Worm (Caenorhabditis elegans) whole organism, L4 larva: Measurements from ENCODE around the gene mlc-5.
A peak's percentile ranks its signal among the peaks of the same experiment; 100 is the strongest.

Experiments used
- F26F4.8 ChIP-seq: fragments of 200-800 bp; sonication (Bioruptor generic); conservative IDR thresholded peaks from 2 replicates; pipeline ENCODE4 v1.3.6; 2022; ENCODE audit warnings: missing genetic modification characterization, missing compliant biosample characterization
- F44E2.7 ChIP-seq: fragments of 200-800 bp; sonication (Bioruptor generic); IDR thresholded peaks from 2 replicates; pipeline ENCODE4 v2.1.2; 2022; ENCODE audit warnings: missing genetic modification characterization, missing compliant biosample characterization
- F49E8.2 ChIP-seq: sonication (generic microtip); optimal IDR thresholded peaks from 2 replicates; lab custom pipeline; 2016; ENCODE audit warnings: missing compliant biosample characterization, mild to moderate bottlenecking, missing genetic modification characterization, borderline replicate concordance
- R02D3.7 ChIP-seq: fragments of 150-350 bp; sonication (generic microtip); optimal IDR thresholded peaks from 3 replicates; lab custom pipeline; 2014; ENCODE audit warnings: missing biosample characterization, missing genetic modification characterization
- T20F7.1 ChIP-seq: fragments of 200-800 bp; sonication (Bioruptor generic); optimal IDR thresholded peaks from 2 replicates; lab custom pipeline; 2018; ENCODE audit warnings: mild to moderate bottlenecking, missing genetic modification characterization, missing compliant biosample characterization
- aly-2 ChIP-seq: sonication (generic microtip); optimal IDR thresholded peaks from 2 replicates; lab custom pipeline; 2018; ENCODE audit warnings: missing biosample characterization, missing genetic modification characterization
- ama-1 ChIP-seq: fragments of 150-350 bp; optimal IDR thresholded peaks from 2 replicates; lab custom pipeline; 2014; ENCODE audit warnings: inconsistent platforms, mixed read lengths
- arid-1 ChIP-seq: fragments of 200-800 bp; sonication (Bioruptor generic); conservative IDR thresholded peaks from 2 replicates; pipeline ENCODE4 v1.3.6; 2022; ENCODE audit warnings: missing genetic modification reagents, missing genetic modification characterization, missing compliant biosample characterization
- attf-4 ChIP-seq: sonication (generic microtip); optimal IDR thresholded peaks from 3 replicates; lab custom pipeline; 2017; ENCODE audit warnings: missing biosample characterization, missing genetic modification characterization
- ceh-20 ChIP-seq: fragments of 200-800 bp; sonication (Bioruptor generic); IDR thresholded peaks from 2 replicates; pipeline ENCODE4 v1.3.6; 2022; ENCODE audit warnings: missing genetic modification reagents, missing genetic modification characterization, missing compliant biosample characterization
- ceh-28 ChIP-seq: fragments of 150-350 bp; optimal IDR thresholded peaks from 2 replicates; lab custom pipeline; 2014; ENCODE audit warnings: missing biosample characterization, missing genetic modification reagents, missing genetic modification characterization
- ceh-32 ChIP-seq: sonication (generic microtip); optimal IDR thresholded peaks from 2 replicates; lab custom pipeline; 2016; ENCODE audit warnings: mild to moderate bottlenecking, missing genetic modification characterization, missing compliant biosample characterization; ENCODE audit not compliant: poor library complexity
- ceh-82 ChIP-seq: sonication (generic microtip); optimal IDR thresholded peaks from 2 replicates; lab custom pipeline; 2017; ENCODE audit warnings: missing biosample characterization, missing genetic modification characterization
- cey-2 ChIP-seq: sonication (generic microtip); optimal IDR thresholded peaks from 3 replicates; lab custom pipeline; 2017; ENCODE audit warnings: missing genetic modification characterization, mild to moderate bottlenecking, missing compliant biosample characterization, antibody characterized with exemption, borderline replicate concordance; ENCODE audit not compliant: insufficient read depth
- daf-19 ChIP-seq: fragments of 200-800 bp; sonication (Bioruptor generic); conservative IDR thresholded peaks from 2 replicates; pipeline ENCODE4 v1.3.6; 2022; ENCODE audit warnings: missing genetic modification characterization, missing compliant biosample characterization
- daf-8 ChIP-seq: fragments of 200-800 bp; sonication (Bioruptor generic); IDR thresholded peaks from 2 replicates; pipeline ENCODE4 v1.3.6; 2022; ENCODE audit warnings: missing genetic modification characterization, missing compliant biosample characterization
- dmd-6 ChIP-seq: fragments of 200-800 bp; sonication (Bioruptor generic); IDR thresholded peaks from 2 replicates; pipeline ENCODE4 v1.3.6; 2022; ENCODE audit warnings: missing genetic modification reagents, missing genetic modification characterization, missing compliant biosample characterization
- dpl-1 ChIP-seq: fragments of 150-350 bp; optimal IDR thresholded peaks from 2 replicates; lab custom pipeline; 2014; ENCODE audit warnings: missing biosample characterization, missing genetic modification reagents, missing genetic modification characterization
- dve-1 ChIP-seq: sonication (generic microtip); optimal IDR thresholded peaks from 2 replicates; lab custom pipeline; 2017; ENCODE audit warnings: antibody characterized with exemption, mild to moderate bottlenecking, missing genetic modification characterization, missing compliant biosample characterization; ENCODE audit not compliant: insufficient read depth
- egl-27 ChIP-seq: sonication (generic microtip); optimal IDR thresholded peaks from 3 replicates; lab custom pipeline; 2017; ENCODE audit warnings: missing biosample characterization, missing genetic modification reagents, missing genetic modification characterization
- egl-43 ChIP-seq: fragments of 200-800 bp; sonication (Bioruptor generic); IDR thresholded peaks from 2 replicates; pipeline ENCODE4 v1.3.6; 2022; ENCODE audit warnings: missing genetic modification reagents, missing genetic modification characterization, missing compliant biosample characterization
- fos-1 ChIP-seq: fragments of 150-350 bp; optimal IDR thresholded peaks from 2 replicates; lab custom pipeline; 2014; ENCODE audit warnings: missing biosample characterization, missing genetic modification characterization
- gei-8 ChIP-seq: fragments of 200-800 bp; sonication (Bioruptor generic); optimal IDR thresholded peaks from 2 replicates; lab custom pipeline; 2018; ENCODE audit warnings: mild to moderate bottlenecking, missing genetic modification characterization, missing compliant biosample characterization
- hlh-11 ChIP-seq: fragments of 200-800 bp; sonication (Bioruptor generic); optimal IDR thresholded peaks from 2 replicates; lab custom pipeline; 2018; ENCODE audit warnings: mild to moderate bottlenecking, missing genetic modification characterization, missing compliant biosample characterization
- hmg-1.1 ChIP-seq: fragments of 200-800 bp; sonication (Bioruptor generic); IDR thresholded peaks from 2 replicates; pipeline ENCODE4 v1.3.6; 2022; ENCODE audit warnings: missing genetic modification reagents, missing genetic modification characterization, missing compliant biosample characterization
- jun-1 ChIP-seq: fragments of 150-350 bp; optimal IDR thresholded peaks from 2 replicates; lab custom pipeline; 2014; ENCODE audit warnings: missing biosample characterization, missing genetic modification reagents, missing genetic modification characterization
- lin-1 ChIP-seq: fragments of 200-800 bp; sonication (Bioruptor generic); IDR thresholded peaks from 2 replicates; pipeline ENCODE4 v1.3.6; 2022; ENCODE audit warnings: missing genetic modification reagents, missing genetic modification characterization, missing compliant biosample characterization
- lin-13 ChIP-seq: fragments of 150-350 bp; optimal IDR thresholded peaks from 2 replicates; lab custom pipeline; 2014; ENCODE audit warnings: missing biosample characterization, missing genetic modification reagents, missing genetic modification characterization
- lin-15B ChIP-seq: fragments of 150-350 bp; sonication (generic microtip); optimal IDR thresholded peaks from 3 replicates; lab custom pipeline; 2014; ENCODE audit warnings: missing biosample characterization, missing genetic modification characterization
- lin-29 ChIP-seq: fragments of 200-800 bp; sonication (Bioruptor generic); IDR thresholded peaks from 2 replicates; pipeline ENCODE4 v1.3.6; 2022; ENCODE audit warnings: missing genetic modification reagents, missing genetic modification characterization, missing compliant biosample characterization
- lin-39 ChIP-seq: fragments of 150-350 bp; optimal IDR thresholded peaks from 2 replicates; lab custom pipeline; 2014; ENCODE audit warnings: missing biosample characterization, missing genetic modification reagents, missing genetic modification characterization
- lir-3 ChIP-seq: sonication (generic microtip); optimal IDR thresholded peaks from 2 replicates; lab custom pipeline; 2016; ENCODE audit warnings: mild to moderate bottlenecking, missing genetic modification characterization, missing compliant biosample characterization
- madf-9 ChIP-seq: fragments of 200-800 bp; sonication (Bioruptor generic); conservative IDR thresholded peaks from 2 replicates; pipeline ENCODE4 v1.3.6; 2022; ENCODE audit warnings: missing genetic modification reagents, missing genetic modification characterization, missing compliant biosample characterization
- mdl-1 ChIP-seq, 2 experiments: fragments of 150-350 bp in 1 of 2; sonication (generic microtip) in 1 of 2; optimal IDR thresholded peaks; 2 replicates each; lab custom pipeline; 2014 to 2017; ENCODE audit warnings: missing biosample characterization in 2 of 2, missing genetic modification characterization in 2 of 2
- mxl-2 ChIP-seq: fragments of 200-800 bp; sonication (Bioruptor generic); conservative IDR thresholded peaks from 2 replicates; pipeline ENCODE4 v1.3.6; 2022; ENCODE audit warnings: missing genetic modification reagents, missing genetic modification characterization, missing compliant biosample characterization
- nhr-10 ChIP-seq: fragments of 150-350 bp; optimal IDR thresholded peaks from 2 replicates; lab custom pipeline; 2014; ENCODE audit warnings: missing biosample characterization, missing genetic modification characterization
- nhr-102 ChIP-seq: sonication (generic microtip); optimal IDR thresholded peaks from 2 replicates; lab custom pipeline; 2016; ENCODE audit warnings: mild to moderate bottlenecking, missing genetic modification characterization, moderate library complexity, missing compliant biosample characterization
- nhr-11 ChIP-seq: fragments of 150-350 bp; optimal IDR thresholded peaks from 2 replicates; lab custom pipeline; 2014; ENCODE audit warnings: missing biosample characterization, missing genetic modification characterization
- nhr-48 ChIP-seq: sonication (generic microtip); optimal IDR thresholded peaks from 2 replicates; lab custom pipeline; 2016; ENCODE audit warnings: mild to moderate bottlenecking, missing genetic modification characterization, missing compliant biosample characterization
- nhr-76 ChIP-seq: fragments of 150-350 bp; optimal IDR thresholded peaks from 2 replicates; lab custom pipeline; 2014; ENCODE audit warnings: missing biosample characterization, missing genetic modification characterization
- pha-4 ChIP-seq, 2 experiments: fragments of 150-350 bp in 1 of 2; fragments of 200-800 bp in 1 of 2; sonication (Bioruptor generic) in 1 of 2; IDR thresholded peaks in 1 of 2; optimal IDR thresholded peaks in 1 of 2; 2 replicates each; pipeline versions ENCODE4 v1.3.6 to Lab custom; 2014 to 2022; ENCODE audit warnings: missing genetic modification characterization in 2 of 2, missing genetic modification reagents in 2 of 2, missing biosample characterization in 1 of 2, missing compliant biosample characterization in 1 of 2
- php-3 ChIP-seq: fragments of 200-800 bp; sonication (Bioruptor generic); IDR thresholded peaks from 2 replicates; pipeline ENCODE4 v1.3.6; 2022; ENCODE audit warnings: missing genetic modification reagents, missing genetic modification characterization, missing compliant biosample characterization
- pqm-1 ChIP-seq: sonication (generic microtip); optimal IDR thresholded peaks from 2 replicates; lab custom pipeline; 2017; ENCODE audit warnings: missing biosample characterization, missing genetic modification characterization
- rbr-2 ChIP-seq: sonication (generic microtip); optimal IDR thresholded peaks from 2 replicates; lab custom pipeline; 2016; ENCODE audit warnings: missing genotype, missing genetic modification characterization, missing compliant biosample characterization
- saeg-2 ChIP-seq: fragments of 200-800 bp; sonication (Bioruptor generic); IDR thresholded peaks from 2 replicates; pipeline ENCODE4 v1.3.6; 2022; ENCODE audit warnings: missing genetic modification reagents, missing genetic modification characterization, missing compliant biosample characterization
- sdz-12 ChIP-seq: fragments of 200-800 bp; sonication (Bioruptor generic); optimal IDR thresholded peaks from 2 replicates; lab custom pipeline; 2018; ENCODE audit warnings: mild to moderate bottlenecking, missing genetic modification characterization, missing compliant biosample characterization
- set-16 ChIP-seq: fragments of 200-800 bp; sonication (Bioruptor generic); IDR thresholded peaks from 2 replicates; pipeline ENCODE4 v1.3.6; 2022; ENCODE audit warnings: missing genetic modification reagents, missing genetic modification characterization, missing compliant biosample characterization
- spr-3 ChIP-seq: fragments of 200-800 bp; sonication (Bioruptor generic); optimal IDR thresholded peaks from 2 replicates; lab custom pipeline; 2018; ENCODE audit warnings: mild to moderate bottlenecking, missing genetic modification characterization, missing compliant biosample characterization
- unc-39 ChIP-seq: sonication (generic microtip); optimal IDR thresholded peaks from 2 replicates; lab custom pipeline; 2017; ENCODE audit warnings: missing biosample characterization, missing genetic modification characterization
- zfp-3 ChIP-seq: fragments of 200-800 bp; sonication (Bioruptor generic); conservative IDR thresholded peaks from 2 replicates; pipeline ENCODE4 v1.3.6; 2022; ENCODE audit warnings: missing genetic modification reagents, missing genetic modification characterization, missing compliant biosample characterization
- zip-2 ChIP-seq: fragments of 150-350 bp; optimal IDR thresholded peaks from 2 replicates; lab custom pipeline; 2014; ENCODE audit warnings: missing biosample characterization, missing genetic modification characterization

mlc-5 gene

ce11 chrIII:13643534-13643933 lies 20.4 kb downstream of the mlc-5 start, which contains the start of the genes drr-2 and set-16 (continued):
- TF ChIP-seq sdz-12 (GFP tag; lab: Kevin White, UChicago) = peak; percentile 12
- peak; percentile 77 for TF ChIP-seq nhr-76 (tag; lab: Kevin White, UChicago)
- TF ChIP-seq F26F4.8 (GFP tag; lab: Robert Waterston, UW) = no peak
- TF ChIP-seq lin-15B (tag; lab: Kevin White, UChicago) = peak; percentile 95
- peak; percentile 96 for TF ChIP-seq arid-1 (GFP tag; lab: Robert Waterston, UW)
- peak; percentile 96 for TF ChIP-seq madf-9 (GFP tag; lab: Robert Waterston, UW)
- peak; percentile 98 for TF ChIP-seq rbr-2 (tag; lab: Kevin White, UChicago)
- TF ChIP-seq aly-2 = no peak
- peak; percentile 96 for TF ChIP-seq jun-1 (tag; lab: Kevin White, UChicago)
- peak; percentile 100 for TF ChIP-seq hlh-11 (tag; lab: Kevin White, UChicago)
- peak; percentile 99 for TF ChIP-seq nhr-11 (tag; lab: Kevin White, UChicago)
- no peak for TF ChIP-seq daf-8 (GFP tag; lab: Robert Waterston, UW)
- TF ChIP-seq lin-39 = no peak
- peak; percentile 55 for TF ChIP-seq egl-27 (tag; lab: Kevin White, UChicago)
- peak; percentile 83 for TF ChIP-seq zip-2
- peak; percentile 98 for TF ChIP-seq lin-29 (GFP tag; lab: Robert Waterston, UW)
- TF ChIP-seq fos-1 (tag; lab: Kevin White, UChicago) = peak; percentile 91
- TF ChIP-seq egl-43 (GFP tag; lab: Robert Waterston, UW) = peak; percentile 97
- TF ChIP-seq lin-13 (GFP tag; lab: Kevin White, UChicago) = peak; percentile 99
- peak; percentile 97 for TF ChIP-seq dpl-1
- no peak for TF ChIP-seq daf-19
- peak; percentile 81 for TF ChIP-seq ceh-28
- TF ChIP-seq unc-39 (tag; lab: Kevin White, UChicago) = no peak
- TF ChIP-seq lir-3 (tag; lab: Kevin White, UChicago) = peak; percentile 81
- TF ChIP-seq mdl-1 (tag; optimal IDR thresholded peaks at IDR 0.05; lab: Kevin White, UChicago) = peak; percentile 45 to 82
- TF ChIP-seq php-3 (GFP tag; lab: Robert Waterston, UW) = peak; percentile 93
- no peak for TF ChIP-seq pqm-1 (tag; lab: Kevin White, UChicago)
- TF ChIP-seq ceh-32 (tag; lab: Kevin White, UChicago) = peak; percentile 84
- peak; percentile 96 for TF ChIP-seq nhr-48 (tag; lab: Kevin White, UChicago)
- TF ChIP-seq nhr-102 (tag; lab: Kevin White, UChicago) = peak; percentile 99
- TF ChIP-seq cey-2 (tag; lab: Kevin White, UChicago) = peak; percentile 55
- TF ChIP-seq nhr-10 (tag; lab: Kevin White, UChicago) = peak; percentile 94
- peak; percentile 99 for TF ChIP-seq dmd-6 (GFP tag; lab: Robert Waterston, UW)
- peak; percentile 99 for TF ChIP-seq pha-4 (GFP tag; IDR thresholded peaks at IDR 0.05; lab: Robert Waterston, UW)
- no peak for TF ChIP-seq pha-4 (tag; optimal IDR thresholded peaks at IDR 0.05; lab: Kevin White, UChicago)
- peak; percentile 100 for TF ChIP-seq dve-1 (tag; lab: Kevin White, UChicago)
- TF ChIP-seq R02D3.7 (tag; lab: Kevin White, UChicago) = peak; percentile 3
- peak; percentile 97 for TF ChIP-seq spr-3 (GFP tag; lab: Kevin White, UChicago)
- TF ChIP-seq ceh-82 (tag; lab: Kevin White, UChicago) = no peak
- peak; percentile 96 for TF ChIP-seq F44E2.7 (GFP tag; lab: Robert Waterston, UW)
- TF ChIP-seq attf-4 = no peak
- TF ChIP-seq saeg-2 (GFP tag; lab: Robert Waterston, UW) = peak; percentile 97
- TF ChIP-seq zfp-3 (GFP tag; lab: Robert Waterston, UW) = peak; percentile 99
- TF ChIP-seq mxl-2 (GFP tag; lab: Robert Waterston, UW) = peak; percentile 88
- TF ChIP-seq hmg-1.1 (GFP tag; lab: Robert Waterston, UW) = peak; percentile 99
- peak; percentile 98 for TF ChIP-seq lin-1 (GFP tag; lab: Robert Waterston, UW)
- peak; percentile 45 for TF ChIP-seq ama-1
- peak; percentile 98 for TF ChIP-seq F49E8.2
- TF ChIP-seq gei-8 (GFP tag; lab: Kevin White, UChicago) = peak; percentile 87
- TF ChIP-seq set-16 (GFP tag; lab: Robert Waterston, UW) = peak; percentile 85
- no peak for TF ChIP-seq T20F7.1
- peak; percentile 99 for TF ChIP-seq ceh-20 (GFP tag; lab: Robert Waterston, UW)
